Worm (Caenorhabditis elegans) whole organism, L2 larva: ENCODE data around the gene F08B4.8.
A peak's percentile ranks its signal among the peaks of the same experiment; 100 is the strongest.

ENCODE experiments used
- ama-1 ChIP-seq: fragments of 150-350 bp; optimal IDR thresholded peaks from 2 replicates; lab custom pipeline; 2018; ENCODE audit warnings: inconsistent platforms
- elt-1 ChIP-seq: fragments of 150-350 bp; optimal IDR thresholded peaks from 2 replicates; lab custom pipeline; 2014; ENCODE audit warnings: missing biosample characterization, missing genetic modification characterization
- fos-1 ChIP-seq: fragments of 150-350 bp; optimal IDR thresholded peaks from 2 replicates; lab custom pipeline; 2014; ENCODE audit warnings: missing biosample characterization, missing genetic modification characterization
- nhr-129 ChIP-seq: fragments of 150-350 bp; optimal IDR thresholded peaks from 2 replicates; lab custom pipeline; 2014; ENCODE audit warnings: missing biosample characterization, missing genetic modification characterization
- nhr-21 ChIP-seq: fragments of 150-350 bp; optimal IDR thresholded peaks from 2 replicates; lab custom pipeline; 2014; ENCODE audit warnings: missing biosample characterization, missing genetic modification characterization
- unc-55 ChIP-seq: fragments of 150-350 bp; sonication (generic microtip); optimal IDR thresholded peaks from 3 replicates; lab custom pipeline; 2014; ENCODE audit warnings: missing biosample characterization, missing genetic modification reagents, missing genetic modification characterization
- ztf-11 ChIP-seq: sonication (generic microtip); optimal IDR thresholded peaks from 2 replicates; lab custom pipeline; 2017; ENCODE audit warnings: missing biosample characterization, missing genetic modification characterization

DNA sequence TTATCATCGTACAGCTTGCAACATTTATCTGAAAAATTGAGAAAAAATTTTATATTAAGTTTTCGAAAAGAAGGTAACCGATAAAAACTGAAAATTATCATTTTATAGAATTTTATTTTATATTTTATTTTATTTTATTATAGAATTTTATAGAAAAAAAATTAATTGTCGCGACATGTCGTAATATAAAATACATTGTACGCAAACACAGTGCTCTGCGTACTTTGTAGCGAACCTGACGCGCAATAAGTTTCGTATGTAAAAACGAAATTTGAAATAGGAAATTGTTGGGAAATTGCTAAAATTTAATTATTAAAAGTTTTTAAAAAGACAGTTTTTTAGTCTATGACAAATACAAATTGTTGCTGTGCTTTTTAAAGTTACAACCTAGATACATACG lies 14.1 kb downstream of the F08B4.8 start, which contains the start of the genes hst-1 and ints-6:
- TF ChIP-seq ama-1 (lab: Kevin White, UChicago) (no peak), fos-1 (no peak), nhr-21 (tag; lab: Kevin White, UChicago) (no peak), unc-55 (peak; percentile 26), ztf-11 (no peak), elt-1 (tag; lab: Kevin White, UChicago) (no peak), nhr-129 (tag; lab: Kevin White, UChicago) (no peak)
